Fruit fly (Drosophila melanogaster) whole organism, wandering third instar larva: ENCODE measurements around the gene CG15221.

ENCODE experiments used
- CrebA ChIP-seq: fragments of 200-800 bp; sonication (Bioruptor generic); optimal IDR thresholded peaks from 2 replicates; lab custom pipeline; 2016; ENCODE audit warnings: missing biosample characterization, mild to moderate bottlenecking, missing genetic modification characterization, borderline replicate concordance
- h ChIP-seq: fragments of 200-800 bp; sonication (Bioruptor generic); optimal IDR thresholded peaks from 3 replicates; lab custom pipeline; 2016; ENCODE audit warnings: missing biosample characterization, mild to moderate bottlenecking, missing genetic modification characterization

- TF ChIP-seq h (GFP tag; lab: Kevin White, UChicago) (no peak), CrebA (GFP tag; lab: Kevin White, UChicago) (no peak)
Observed at dm6 chrX:11784997-11785396, 61.0 kb downstream of the CG15221 start.
